Worm (Caenorhabditis elegans) whole organism, L4 larva: ENCODE data around the gene C31G12.1.

Experiments used
- R02D3.7 ChIP-seq: fragments of 150-350 bp; sonication (generic microtip); optimal IDR thresholded peaks from 3 replicates; lab custom pipeline; 2014; ENCODE audit warnings: missing biosample characterization, missing genetic modification characterization
- Y105C5A.15 ChIP-seq: fragments of 200-800 bp; sonication (Bioruptor generic); IDR thresholded peaks from 2 replicates; pipeline ENCODE4 v1.3.6; 2022; ENCODE audit warnings: missing genetic modification characterization, missing compliant biosample characterization
- ZK337.2 ChIP-seq: fragments of 200-800 bp; sonication (Bioruptor generic); IDR thresholded peaks from 2 replicates; pipeline ENCODE4 v1.3.6; 2022; ENCODE audit warnings: missing genetic modification reagents, missing genetic modification characterization, missing compliant biosample characterization
- ama-1 ChIP-seq: fragments of 150-350 bp; optimal IDR thresholded peaks from 2 replicates; lab custom pipeline; 2014; ENCODE audit warnings: inconsistent platforms, mixed read lengths
- ces-1 ChIP-seq: fragments of 150-350 bp; sonication (generic microtip); optimal IDR thresholded peaks from 4 replicates; lab custom pipeline; 2014; ENCODE audit warnings: missing biosample characterization, missing genetic modification reagents, missing genetic modification characterization
- daf-12 ChIP-seq: fragments of 150-350 bp; optimal IDR thresholded peaks from 2 replicates; lab custom pipeline; 2014; ENCODE audit warnings: missing biosample characterization, missing genetic modification reagents, missing genetic modification characterization
- daf-16 ChIP-seq, 3 experiments: sonication (generic microtip); optimal IDR thresholded peaks; 2 replicates each; lab custom pipeline; 2016 to 2017; ENCODE audit warnings: missing genetic modification characterization in 3 of 3, missing genetic modification reagents in 3 of 3, mild to moderate bottlenecking in 2 of 3, missing compliant biosample characterization in 2 of 3, missing biosample characterization in 1 of 3, moderate library complexity in 1 of 3
- dve-1 ChIP-seq: sonication (generic microtip); optimal IDR thresholded peaks from 2 replicates; lab custom pipeline; 2017; ENCODE audit warnings: antibody characterized with exemption, mild to moderate bottlenecking, missing genetic modification characterization, missing compliant biosample characterization; ENCODE audit not compliant: insufficient read depth
- gei-8 ChIP-seq: fragments of 200-800 bp; sonication (Bioruptor generic); optimal IDR thresholded peaks from 2 replicates; lab custom pipeline; 2018; ENCODE audit warnings: mild to moderate bottlenecking, missing genetic modification characterization, missing compliant biosample characterization
- hmg-1.1 ChIP-seq: fragments of 200-800 bp; sonication (Bioruptor generic); IDR thresholded peaks from 2 replicates; pipeline ENCODE4 v1.3.6; 2022; ENCODE audit warnings: missing genetic modification reagents, missing genetic modification characterization, missing compliant biosample characterization
- lin-1 ChIP-seq: fragments of 200-800 bp; sonication (Bioruptor generic); IDR thresholded peaks from 2 replicates; pipeline ENCODE4 v1.3.6; 2022; ENCODE audit warnings: missing genetic modification reagents, missing genetic modification characterization, missing compliant biosample characterization
- lin-29 ChIP-seq: fragments of 200-800 bp; sonication (Bioruptor generic); IDR thresholded peaks from 2 replicates; pipeline ENCODE4 v1.3.6; 2022; ENCODE audit warnings: missing genetic modification reagents, missing genetic modification characterization, missing compliant biosample characterization
- lin-38 ChIP-seq: fragments of 200-800 bp; sonication (Bioruptor generic); IDR thresholded peaks from 2 replicates; pipeline ENCODE4 v1.3.6; 2022; ENCODE audit warnings: missing genetic modification reagents, missing genetic modification characterization, missing compliant biosample characterization
- lsy-2 ChIP-seq, 2 experiments: fragments of 150-350 bp in 1 of 2; sonication (generic microtip) in 1 of 2; optimal IDR thresholded peaks; 2 replicates each; lab custom pipeline; 2014 to 2017; ENCODE audit warnings: missing biosample characterization in 2 of 2, missing genetic modification characterization in 2 of 2
- mxl-2 ChIP-seq: fragments of 200-800 bp; sonication (Bioruptor generic); conservative IDR thresholded peaks from 2 replicates; pipeline ENCODE4 v1.3.6; 2022; ENCODE audit warnings: missing genetic modification reagents, missing genetic modification characterization, missing compliant biosample characterization
- mxl-3 ChIP-seq: fragments of 200-800 bp; sonication (Bioruptor generic); optimal IDR thresholded peaks from 2 replicates; lab custom pipeline; 2018; ENCODE audit warnings: mild to moderate bottlenecking, missing genetic modification characterization, missing compliant biosample characterization
- nhr-10 ChIP-seq: fragments of 150-350 bp; optimal IDR thresholded peaks from 2 replicates; lab custom pipeline; 2014; ENCODE audit warnings: missing biosample characterization, missing genetic modification characterization
- nhr-28 ChIP-seq: fragments of 150-350 bp; optimal IDR thresholded peaks from 2 replicates; lab custom pipeline; 2014; ENCODE audit warnings: missing biosample characterization, missing genetic modification characterization
- pha-4 ChIP-seq, 2 experiments: fragments of 150-350 bp in 1 of 2; fragments of 200-800 bp in 1 of 2; sonication (Bioruptor generic) in 1 of 2; IDR thresholded peaks in 1 of 2; optimal IDR thresholded peaks in 1 of 2; 2 replicates each; pipeline versions ENCODE4 v1.3.6 to Lab custom; 2014 to 2022; ENCODE audit warnings: missing genetic modification characterization in 2 of 2, missing genetic modification reagents in 2 of 2, missing biosample characterization in 1 of 2, missing compliant biosample characterization in 1 of 2
- php-3 ChIP-seq: fragments of 200-800 bp; sonication (Bioruptor generic); IDR thresholded peaks from 2 replicates; pipeline ENCODE4 v1.3.6; 2022; ENCODE audit warnings: missing genetic modification reagents, missing genetic modification characterization, missing compliant biosample characterization
- pqm-1 ChIP-seq: sonication (generic microtip); optimal IDR thresholded peaks from 2 replicates; lab custom pipeline; 2017; ENCODE audit warnings: missing biosample characterization, missing genetic modification characterization
- rbr-2 ChIP-seq: sonication (generic microtip); optimal IDR thresholded peaks from 2 replicates; lab custom pipeline; 2016; ENCODE audit warnings: missing genotype, missing genetic modification characterization, missing compliant biosample characterization
- skn-1 ChIP-seq: fragments of 150-350 bp; optimal IDR thresholded peaks from 2 replicates; lab custom pipeline; 2014; ENCODE audit warnings: missing biosample characterization, missing genetic modification characterization
- tra-1 ChIP-seq: fragments of 200-800 bp; sonication (Bioruptor generic); IDR thresholded peaks from 2 replicates; pipeline ENCODE4 v1.3.6; 2022; ENCODE audit warnings: missing genetic modification reagents, missing genetic modification characterization, missing compliant biosample characterization
- unc-62 ChIP-seq, 3 experiments: fragments of 150-350 bp in 1 of 3; sonication (generic microtip); optimal IDR thresholded peaks in 2 of 3; peaks in 1 of 3; 1 replicate in 1 of 3; 2 replicates in 2 of 3; lab custom pipeline; 2014 to 2017; ENCODE audit warnings: missing biosample characterization in 3 of 3, missing genetic modification characterization in 3 of 3, missing genetic modification reagents in 3 of 3, missing genotype in 1 of 3
- vab-7 ChIP-seq: fragments of 200-800 bp; sonication (Bioruptor generic); IDR thresholded peaks from 2 replicates; pipeline ENCODE4 v1.3.6; 2022; ENCODE audit warnings: missing genetic modification reagents, missing genetic modification characterization, missing compliant biosample characterization
- zip-11 ChIP-seq: fragments of 200-800 bp; sonication (Bioruptor generic); IDR thresholded peaks from 2 replicates; pipeline ENCODE4 v1.3.6; 2022; ENCODE audit warnings: missing genetic modification characterization, missing compliant biosample characterization
- ztf-11 ChIP-seq: fragments of 150-350 bp; optimal IDR thresholded peaks from 2 replicates; lab custom pipeline; 2014; ENCODE audit warnings: missing biosample characterization, missing genetic modification characterization

Gene C31G12.1

ce11 chrV:18141161-18141560, 38.6 kb upstream of the C31G12.1 start, which contains the start of gene Y37H2A.11:
Gene Y37H2A.11, plus strand, starts transcription at chrV:18141461.
- TF ChIP-seq ama-1 (lab: Kevin White, UChicago) (no peak), dve-1 (tag; lab: Kevin White, UChicago) (no peak), Y105C5A.15 (GFP tag; lab: Robert Waterston, UW) (no peak), daf-12 (tag; lab: Kevin White, UChicago) (no peak), lin-29 (no peak), lin-1 (no peak), tra-1 (GFP tag; lab: Robert Waterston, UW) (no peak), mxl-3 (no peak), ZK337.2 (no peak), hmg-1.1 (no peak)

ce11 chrV:18142549-18142948, 37.2 kb upstream of the C31G12.1 start, which contains the start of gene Y37H2A.13:
Gene Y37H2A.13, plus strand, starts transcription at chrV:18142849.
- TF ChIP-seq unc-62 (GFP tag; optimal IDR thresholded peaks at IDR 0.05 in 1 of 2; lab: Kevin White, UChicago) (no peak), unc-62 (tag; optimal IDR thresholded peaks at IDR 0.05; lab: Kevin White, UChicago) (no peak), zip-11 (GFP tag; lab: Robert Waterston, UW) (no peak), skn-1 (tag; lab: Kevin White, UChicago) (no peak), rbr-2 (no peak), mxl-2 (no peak), daf-12 (tag; lab: Kevin White, UChicago) (no peak)
- TF ChIP-seq, all 104 proteins: peak for 0

ce11 chrV:18143445-18143844, 36.3 kb upstream of the C31G12.1 start, which contains the start of gene Y37H2A.14:
Gene Y37H2A.14, plus strand, starts transcription at chrV:18143745.
- TF ChIP-seq ztf-11 (tag; lab: Kevin White, UChicago): no peak
- no peak for TF ChIP-seq ama-1 (lab: Kevin White, UChicago)
- TF ChIP-seq nhr-10 (tag; lab: Kevin White, UChicago): no peak
- peak; percentile 22 for TF ChIP-seq pqm-1 (tag; lab: Kevin White, UChicago)
- no peak for TF ChIP-seq vab-7 (GFP tag; lab: Robert Waterston, UW)

- TF ChIP-seq lsy-2 (tag; optimal IDR thresholded peaks at IDR 0.05; lab: Kevin White, UChicago) (no peak), daf-16 (GFP tag; optimal IDR thresholded peaks at IDR 0.05; lab: Kevin White, UChicago) (no peak), daf-16 (tag; optimal IDR thresholded peaks at IDR 0.05; lab: Kevin White, UChicago) (peak; percentile 0), pqm-1 (tag; lab: Kevin White, UChicago) (peak; percentile 31), php-3 (peak; percentile 50; the same call in 1 of the 2 replicates), lin-38 (GFP tag; lab: Robert Waterston, UW) (no peak)
- TF ChIP-seq, all 104 proteins: peak for 3
Observed at ce11 chrV:18144442-18144841, 35.3 kb upstream of the C31G12.1 start.

- TF ChIP-seq ces-1 (GFP tag; lab: Kevin White, UChicago): no peak
- peak; percentile 39 for TF ChIP-seq pqm-1 (tag; lab: Kevin White, UChicago)
Observed at ce11 chrV:18146077-18146476, 33.7 kb upstream of the C31G12.1 start, which contains the start of gene C14A6.3. Gene C14A6.3, plus strand, starts transcription at chrV:18146377.

ce11 chrV:18157707-18158106, 22.1 kb upstream of the C31G12.1 start, which contains the start of gene clec-48:
Gene clec-48, plus strand, starts transcription at chrV:18158026.
- no peak for TF ChIP-seq gei-8 (GFP tag; lab: Kevin White, UChicago)
- no peak for TF ChIP-seq ztf-11 (tag; lab: Kevin White, UChicago)
- TF ChIP-seq daf-16 (GFP tag; optimal IDR thresholded peaks at IDR 0.05; lab: Kevin White, UChicago): no peak
- peak; percentile 69 for TF ChIP-seq daf-16 (tag; optimal IDR thresholded peaks at IDR 0.05; lab: Kevin White, UChicago)
- TF ChIP-seq nhr-28: peak; percentile 41
- peak; percentile 95 for TF ChIP-seq php-3
- TF ChIP-seq pha-4 (GFP tag; IDR thresholded peaks at IDR 0.05; lab: Robert Waterston, UW): no peak
- TF ChIP-seq pha-4 (tag; optimal IDR thresholded peaks at IDR 0.05; lab: Kevin White, UChicago): no peak
- TF ChIP-seq dve-1 (tag; lab: Kevin White, UChicago): peak; percentile 49
- no peak for TF ChIP-seq R02D3.7 (tag; lab: Kevin White, UChicago)
